Worm (Caenorhabditis elegans): Measurements from ENCODE around the gene unc-8.
A peak's percentile ranks its signal among the peaks of the same experiment; 100 is the strongest.

Gene unc-8

ce11 chrIV:7230198-7230597 lies 33.2 kb downstream of the unc-8 start, which contains the start of gene cap-1 (continued):
- TF ChIP-seq xbp-1 (tag; optimal IDR thresholded peaks at IDR 0.05), result peak; percentile 64
- no peak for TF ChIP-seq lin-13 (GFP tag; optimal IDR thresholded peaks at IDR 0.05)
- peak; percentile 53 for TF ChIP-seq nhr-85 (tag)
- TF ChIP-seq alr-1 (tag; optimal IDR thresholded peaks at IDR 0.05; ENCODE audit: borderline replicate concordance), result no peak
- TF ChIP-seq ama-1 (optimal IDR thresholded peaks at IDR 0.05), result no peak
- TF ChIP-seq F16B12.6 (tag; optimal IDR thresholded peaks at IDR 0.05), result peak; percentile 27
- no peak for TF ChIP-seq sptf-1 (tag; optimal IDR thresholded peaks at IDR 0.05)
- peak; percentile 53 for TF ChIP-seq tbx-2 (tag; optimal IDR thresholded peaks at IDR 0.05)
- peak; percentile 67 to 73 for TF ChIP-seq efl-1 (optimal IDR thresholded peaks at IDR 0.05)
- TF ChIP-seq efl-1 (GFP tag; optimal IDR thresholded peaks at IDR 0.05 in 1 of 2), result peak; percentile 63 to 89
- no peak for TF ChIP-seq hlh-4 (tag; optimal IDR thresholded peaks at IDR 0.05)
- peak; percentile 51 to 69 (median 57) for TF ChIP-seq dpl-1 (GFP tag; optimal IDR thresholded peaks at IDR 0.05)
- TF ChIP-seq fkh-4 (tag; optimal IDR thresholded peaks at IDR 0.05; ENCODE audit: borderline replicate concordance), result no peak
- TF ChIP-seq irx-1 (tag; optimal IDR thresholded peaks at IDR 0.05), result peak; percentile 11
- no peak for TF ChIP-seq lin-39 (tag; optimal IDR thresholded peaks at IDR 0.05)
- peak; percentile 82 for TF ChIP-seq C16A3.4 (tag; optimal IDR thresholded peaks at IDR 0.05)
- TF ChIP-seq elt-2 (tag; optimal IDR thresholded peaks at IDR 0.05), result peak; percentile 13
- no peak for TF ChIP-seq nhr-84 (tag; optimal IDR thresholded peaks at IDR 0.05)
- peak; percentile 58 for TF ChIP-seq fos-1 (tag; optimal IDR thresholded peaks at IDR 0.05)
- TF ChIP-seq efl-3 (GFP tag; optimal IDR thresholded peaks at IDR 0.05), result no peak
- no peak for TF ChIP-seq unc-98 (GFP tag; IDR thresholded peaks at IDR 0.05)
- TF ChIP-seq ets-5 (GFP tag; IDR thresholded peaks at IDR 0.05), result no peak
- TF ChIP-seq Y116A8C.19 (tag; optimal IDR thresholded peaks at IDR 0.05; ENCODE audit: borderline replicate concordance), result no peak
- TF ChIP-seq ceh-90 (tag; optimal IDR thresholded peaks at IDR 0.05), result no peak
- TF ChIP-seq snu-23 (GFP tag; optimal IDR thresholded peaks at IDR 0.05), result peak; percentile 80
- no peak for TF ChIP-seq hlh-17 (GFP tag; optimal IDR thresholded peaks at IDR 0.05; ENCODE audit: borderline replicate concordance)
- no peak for TF ChIP-seq tlp-1 (tag; optimal IDR thresholded peaks at IDR 0.05)
- no peak for TF ChIP-seq unc-30 (tag; optimal IDR thresholded peaks at IDR 0.05)
- TF ChIP-seq vab-15 (tag; optimal IDR thresholded peaks at IDR 0.05), result peak; percentile 35
- TF ChIP-seq ces-1 (GFP tag; optimal IDR thresholded peaks at IDR 0.05), result no peak
- peak; percentile 85 for TF ChIP-seq unc-130 (tag; optimal IDR thresholded peaks at IDR 0.05)
- no peak for TF ChIP-seq hpl-2 (GFP tag; optimal IDR thresholded peaks at IDR 0.05)
- no peak for TF ChIP-seq ceh-63 (GFP tag; optimal IDR thresholded peaks at IDR 0.05)
- TF ChIP-seq mdl-1 (tag; optimal IDR thresholded peaks at IDR 0.05), result peak in 1 of 2 experiments; percentile 40
- TF ChIP-seq sox-4 (tag; optimal IDR thresholded peaks at IDR 0.05), result no peak
- no peak for TF ChIP-seq egl-27 (tag; optimal IDR thresholded peaks at IDR 0.05)
- TF ChIP-seq aha-1 (tag; optimal IDR thresholded peaks at IDR 0.05), result no peak
- TF ChIP-seq skn-1 (tag; optimal IDR thresholded peaks at IDR 0.05), result peak; percentile 66
- TF ChIP-seq nhr-237 (tag; optimal IDR thresholded peaks at IDR 0.05), result peak; percentile 13
- TF ChIP-seq lin-14 (GFP tag; optimal IDR thresholded peaks at IDR 0.05), result peak; percentile 87
- peak; percentile 25 for TF ChIP-seq unc-86 (tag; optimal IDR thresholded peaks at IDR 0.05)
- peak in 2 of 6 experiments; percentile 5 to 82 for TF ChIP-seq elt-3 (tag; optimal IDR thresholded peaks at IDR 0.05)
- peak; percentile 2 for TF ChIP-seq mef-2 (tag; optimal IDR thresholded peaks at IDR 0.05)

- TF ChIP-seq efl-1 (optimal IDR thresholded peaks at IDR 0.05) (no peak), efl-1 (GFP tag; optimal IDR thresholded peaks at IDR 0.05 in 1 of 2) (peak in 1 of 2 experiments; percentile 61), nhr-19 (GFP tag; conservative IDR thresholded peaks at IDR 0.05) (no peak)
These were observed 34.0 kb downstream of the unc-8 start, which contains the start of gene D2024.4 for ce11 chrIV:7230935-7231334. Gene D2024.4 (plus strand): TSS chrIV:7231235.

Data from whole organism, L1 larva.